Fruit fly (Drosophila melanogaster): Measurements from ENCODE around the gene CG14841.

DNA sequence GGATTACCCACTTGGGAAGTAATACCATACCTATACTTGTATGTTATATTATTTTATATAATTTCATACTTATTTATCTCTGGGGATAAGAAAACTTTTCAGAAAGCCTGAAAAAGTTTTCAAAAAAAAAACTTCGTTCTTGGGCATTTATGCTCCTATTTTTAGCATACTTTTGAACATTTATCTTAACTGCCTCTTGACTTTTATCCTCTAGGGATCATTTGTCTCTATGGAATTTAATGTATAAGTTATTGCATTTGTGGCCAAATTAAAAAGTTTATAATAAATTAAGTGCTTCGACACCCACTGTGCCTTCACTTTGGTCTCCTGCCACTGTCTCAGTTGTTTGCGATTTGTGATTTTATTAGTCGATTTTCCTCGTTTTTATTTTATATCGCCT lies 18.1 kb upstream of the CG14841 start:
- TF ChIP-seq knrl (GFP tag; IDR thresholded peaks at IDR 0.05; ENCODE audit: partially characterized antibody): no peak
- no peak for TF ChIP-seq h (optimal IDR thresholded peaks at IDR 0.05)
- TF ChIP-seq grn (GFP tag; optimal IDR thresholded peaks at IDR 0.05): no peak
- TF ChIP-seq CG4854 (GFP tag; optimal IDR thresholded peaks at IDR 0.05): no peak
- no peak for TF ChIP-seq sc (optimal IDR thresholded peaks at IDR 0.05)
- no peak for TF ChIP-seq sc (GFP tag; optimal IDR thresholded peaks at IDR 0.05)
- TF ChIP-seq CG9609 (GFP tag; optimal IDR thresholded peaks at IDR 0.05): no peak
- TF ChIP-seq crc (GFP tag; optimal IDR thresholded peaks at IDR 0.05): no peak
- no peak for TF ChIP-seq fd102C (GFP tag; optimal IDR thresholded peaks at IDR 0.05)
- TF ChIP-seq CG8478 (optimal IDR thresholded peaks at IDR 0.05): no peak
- TF ChIP-seq Lim3 (GFP tag; IDR thresholded peaks at IDR 0.05): no peak
- no peak for TF ChIP-seq CG11456 (GFP tag; IDR thresholded peaks at IDR 0.05)

Data from whole organism, embryonic.